Worm (Caenorhabditis elegans) whole organism, young adult: ENCODE results near the gene T08G5.2.

ENCODE experiments used
- B0019.2 ChIP-seq: fragments of 200-800 bp; sonication (Bioruptor generic); conservative IDR thresholded peaks from 2 replicates; pipeline ENCODE4 v1.3.6; 2022; ENCODE audit warnings: missing genetic modification reagents, missing genetic modification characterization, missing compliant biosample characterization
- B0035.1 ChIP-seq: sonication (generic microtip); optimal IDR thresholded peaks from 2 replicates; lab custom pipeline; 2016; ENCODE audit warnings: missing genetic modification characterization, mild to moderate bottlenecking, missing compliant biosample characterization, missing genotype, missing genetic modification reagents
- B0336.3 ChIP-seq: fragments of 200-800 bp; sonication (Bioruptor generic); IDR thresholded peaks from 2 replicates; pipeline ENCODE4 v1.3.6; 2022; ENCODE audit warnings: missing genetic modification characterization, missing compliant biosample characterization
- C17E4.6 ChIP-seq: fragments of 200-800 bp; sonication (Bioruptor generic); IDR thresholded peaks from 2 replicates; pipeline ENCODE4 v1.3.6; 2022; ENCODE audit warnings: missing genetic modification reagents, missing genetic modification characterization, missing compliant biosample characterization
- F23B12.7 ChIP-seq: sonication (generic microtip); optimal IDR thresholded peaks from 2 replicates; lab custom pipeline; 2017; ENCODE audit warnings: missing genetic modification characterization, mild to moderate bottlenecking, missing compliant biosample characterization, antibody characterized with exemption, moderate library complexity; ENCODE audit not compliant: insufficient read depth
- F33H1.4 ChIP-seq: fragments of 200-800 bp; sonication (Bioruptor generic); IDR thresholded peaks from 2 replicates; pipeline ENCODE4 v1.3.6; 2022; ENCODE audit warnings: missing genetic modification reagents, missing genetic modification characterization, missing compliant biosample characterization
- F52B5.7 ChIP-seq: sonication (generic microtip); optimal IDR thresholded peaks from 2 replicates; lab custom pipeline; 2016; ENCODE audit warnings: mild to moderate bottlenecking, missing genetic modification characterization, missing compliant biosample characterization
- K11D2.4 ChIP-seq: fragments of 200-800 bp; sonication (Bioruptor generic); IDR thresholded peaks from 2 replicates; pipeline ENCODE4 v1.3.6; 2022; ENCODE audit warnings: missing genetic modification reagents, missing genetic modification characterization, missing compliant biosample characterization
- T26A5.8 ChIP-seq: sonication (generic microtip); optimal IDR thresholded peaks from 2 replicates; lab custom pipeline; 2016; ENCODE audit warnings: missing genetic modification characterization, missing compliant biosample characterization
- Y53F4B.3 ChIP-seq: fragments of 200-800 bp; sonication (Bioruptor generic); IDR thresholded peaks from 2 replicates; pipeline ENCODE4 v1.3.6; 2022; ENCODE audit warnings: missing genetic modification reagents, missing genetic modification characterization, missing compliant biosample characterization
- aptf-2 ChIP-seq: fragments of 200-800 bp; sonication (Bioruptor generic); conservative IDR thresholded peaks from 2 replicates; pipeline ENCODE4 v1.3.6; 2022; ENCODE audit warnings: missing genetic modification reagents, missing genetic modification characterization, missing compliant biosample characterization
- aptf-3 ChIP-seq: fragments of 200-800 bp; sonication (Bioruptor generic); IDR thresholded peaks from 2 replicates; pipeline ENCODE4 v1.3.6; 2022; ENCODE audit warnings: missing genetic modification characterization, missing compliant biosample characterization
- attf-6 ChIP-seq: fragments of 200-800 bp; sonication (Bioruptor generic); IDR thresholded peaks from 2 replicates; pipeline ENCODE4 v1.3.6; 2022; ENCODE audit warnings: missing genetic modification reagents, missing genetic modification characterization, missing compliant biosample characterization
- cebp-1 ChIP-seq, 2 experiments: fragments of 200-800 bp in 1 of 2; sonication (Bioruptor generic) in 1 of 2; sonication (generic microtip) in 1 of 2; IDR thresholded peaks in 1 of 2; optimal IDR thresholded peaks in 1 of 2; 2 replicates each; pipeline versions ENCODE4 v1.3.6 to Lab custom; 2017 to 2022; ENCODE audit warnings: missing compliant biosample characterization in 2 of 2, missing genetic modification characterization in 2 of 2, mild to moderate bottlenecking in 1 of 2, missing genetic modification reagents in 1 of 2, moderate library complexity in 1 of 2
- ceh-100 ChIP-seq: fragments of 200-800 bp; sonication (Bioruptor generic); IDR thresholded peaks from 2 replicates; pipeline ENCODE4 v1.3.6; 2022; ENCODE audit warnings: missing genetic modification reagents, missing genetic modification characterization, missing compliant biosample characterization
- dox-1 ChIP-seq: fragments of 200-800 bp; sonication (Bioruptor generic); IDR thresholded peaks from 2 replicates; pipeline ENCODE4 v1.3.6; 2022; ENCODE audit warnings: missing genetic modification reagents, missing genetic modification characterization, missing compliant biosample characterization
- efl-1 ChIP-seq: fragments of 150-350 bp; optimal IDR thresholded peaks from 2 replicates; lab custom pipeline; 2014; ENCODE audit warnings: missing biosample characterization, missing genetic modification reagents, missing genetic modification characterization
- ekl-4 ChIP-seq: fragments of 200-800 bp; sonication (Bioruptor generic); IDR thresholded peaks from 2 replicates; pipeline ENCODE4 v1.3.6; 2022; ENCODE audit warnings: missing genetic modification reagents, missing genetic modification characterization, missing compliant biosample characterization
- ets-4 ChIP-seq: fragments of 200-800 bp; sonication (Bioruptor generic); optimal IDR thresholded peaks from 2 replicates; lab custom pipeline; 2018; ENCODE audit warnings: mild to moderate bottlenecking, missing genetic modification characterization, missing compliant biosample characterization
- hlh-12 ChIP-seq: sonication (generic microtip); optimal IDR thresholded peaks from 2 replicates; lab custom pipeline; 2016; ENCODE audit warnings: missing genetic modification characterization, missing compliant biosample characterization
- hlh-26 ChIP-seq: fragments of 200-800 bp; sonication (Bioruptor generic); conservative IDR thresholded peaks from 2 replicates; pipeline ENCODE4 v1.3.6; 2022; ENCODE audit warnings: missing genetic modification reagents, missing genetic modification characterization, missing compliant biosample characterization
- hsf-1 ChIP-seq: fragments of 200-800 bp; sonication (Bioruptor generic); IDR thresholded peaks from 2 replicates; pipeline ENCODE4 v1.3.6; 2022; ENCODE audit warnings: missing genetic modification reagents, missing genetic modification characterization, missing compliant biosample characterization
- let-526 ChIP-seq: fragments of 200-800 bp; sonication (Bioruptor generic); IDR thresholded peaks from 2 replicates; pipeline ENCODE4 v1.3.6; 2022; ENCODE audit warnings: missing genetic modification reagents, missing genetic modification characterization, missing compliant biosample characterization
- lin-26 ChIP-seq: fragments of 200-800 bp; sonication (Bioruptor generic); IDR thresholded peaks from 2 replicates; pipeline ENCODE4 v1.3.6; 2022; ENCODE audit warnings: missing genetic modification reagents, missing genetic modification characterization, missing compliant biosample characterization
- lin-35 ChIP-seq, 3 experiments: fragments of 150-350 bp in 2 of 3; sonication (generic microtip) in 1 of 3; optimal IDR thresholded peaks; 2 replicates each; lab custom pipeline; 2014 to 2018; ENCODE audit warnings: missing biosample characterization in 3 of 3, missing genetic modification characterization in 3 of 3, missing genetic modification reagents in 3 of 3
- madf-3 ChIP-seq: fragments of 200-800 bp; sonication (Bioruptor generic); IDR thresholded peaks from 2 replicates; pipeline ENCODE4 v1.3.6; 2022; ENCODE audit warnings: missing genetic modification reagents, missing genetic modification characterization, missing compliant biosample characterization
- madf-6 ChIP-seq: fragments of 200-800 bp; sonication (Bioruptor generic); IDR thresholded peaks from 2 replicates; pipeline ENCODE4 v1.3.6; 2022; ENCODE audit warnings: missing genetic modification reagents, missing genetic modification characterization, missing compliant biosample characterization
- madf-8 ChIP-seq: fragments of 200-800 bp; sonication (Bioruptor generic); conservative IDR thresholded peaks from 2 replicates; pipeline ENCODE4 v1.3.6; 2022; ENCODE audit warnings: missing genetic modification reagents, missing genetic modification characterization, missing compliant biosample characterization
- mel-28 ChIP-seq: sonication (generic microtip); optimal IDR thresholded peaks from 2 replicates; lab custom pipeline; 2016; ENCODE audit warnings: borderline replicate concordance, mild to moderate bottlenecking, missing genetic modification characterization, missing compliant biosample characterization
- mxl-1 ChIP-seq: sonication (generic microtip); optimal IDR thresholded peaks from 2 replicates; lab custom pipeline; 2016; ENCODE audit warnings: missing genetic modification characterization, missing compliant biosample characterization
- nfya-1 ChIP-seq: sonication (generic microtip); optimal IDR thresholded peaks from 2 replicates; lab custom pipeline; 2017; ENCODE audit warnings: antibody characterized with exemption, missing compliant biosample characterization, missing genetic modification characterization, borderline replicate concordance; ENCODE audit not compliant: insufficient read depth
- nfyb-1 ChIP-seq: fragments of 200-800 bp; sonication (Bioruptor generic); IDR thresholded peaks from 2 replicates; pipeline ENCODE4 v1.3.6; 2022; ENCODE audit warnings: missing genetic modification reagents, missing genetic modification characterization, missing compliant biosample characterization
- nhr-179 ChIP-seq: sonication (generic microtip); optimal IDR thresholded peaks from 2 replicates; lab custom pipeline; 2016; ENCODE audit warnings: mild to moderate bottlenecking, missing genetic modification characterization, missing compliant biosample characterization
- nhr-90 ChIP-seq: sonication (generic microtip); optimal IDR thresholded peaks from 2 replicates; lab custom pipeline; 2016; ENCODE audit warnings: missing genotype, mild to moderate bottlenecking, missing genetic modification characterization, missing compliant biosample characterization
- pbrm-1 ChIP-seq: fragments of 200-800 bp; sonication (Bioruptor generic); IDR thresholded peaks from 2 replicates; pipeline ENCODE4 v1.3.6; 2022; ENCODE audit warnings: missing genetic modification reagents, missing genetic modification characterization, missing compliant biosample characterization
- rcor-1 ChIP-seq: fragments of 200-800 bp; sonication (Bioruptor generic); IDR thresholded peaks from 2 replicates; pipeline ENCODE4 v1.3.6; 2022; ENCODE audit warnings: missing genetic modification reagents, missing genetic modification characterization, missing compliant biosample characterization
- rec-8 ChIP-seq, 2 experiments: sonication (generic microtip); optimal IDR thresholded peaks; 2 replicates each; lab custom pipeline; 2016; ENCODE audit warnings: mild to moderate bottlenecking in 2 of 2, missing genetic modification characterization in 2 of 2, missing genetic modification reagents in 2 of 2, missing genotype in 2 of 2, missing biosample characterization in 1 of 2, missing compliant biosample characterization in 1 of 2, moderate library complexity in 1 of 2
- repo-1 ChIP-seq: sonication (generic microtip); optimal IDR thresholded peaks from 2 replicates; lab custom pipeline; 2017; ENCODE audit warnings: mild to moderate bottlenecking, missing genetic modification characterization, missing compliant biosample characterization
- snpc-1.1 ChIP-seq: sonication (generic microtip); optimal IDR thresholded peaks from 2 replicates; lab custom pipeline; 2017; ENCODE audit warnings: missing genetic modification characterization, mild to moderate bottlenecking, missing compliant biosample characterization, antibody characterized with exemption, moderate library complexity, missing genotype, missing genetic modification reagents; ENCODE audit not compliant: insufficient read depth
- snpc-1.3 ChIP-seq: sonication (generic microtip); optimal IDR thresholded peaks from 2 replicates; lab custom pipeline; 2017; ENCODE audit warnings: missing genetic modification characterization, mild to moderate bottlenecking, missing compliant biosample characterization, antibody characterized with exemption, moderate library complexity, missing genotype, missing genetic modification reagents; ENCODE audit not compliant: insufficient read depth
- snpc-3.4 ChIP-seq: sonication (generic microtip); optimal IDR thresholded peaks from 2 replicates; lab custom pipeline; 2017; ENCODE audit warnings: missing genetic modification characterization, mild to moderate bottlenecking, missing compliant biosample characterization, antibody characterized with exemption, moderate library complexity, missing genotype, missing genetic modification reagents
- tlf-1 ChIP-seq: fragments of 200-800 bp; sonication (Bioruptor generic); optimal IDR thresholded peaks from 2 replicates; lab custom pipeline; 2018; ENCODE audit warnings: mild to moderate bottlenecking, missing genetic modification characterization, missing compliant biosample characterization
- unc-130 ChIP-seq: sonication (generic microtip); optimal IDR thresholded peaks from 2 replicates; lab custom pipeline; 2016; ENCODE audit warnings: missing genetic modification reagents, missing genetic modification characterization, missing compliant biosample characterization
- xnd-1 ChIP-seq: sonication (generic microtip); optimal IDR thresholded peaks from 2 replicates; lab custom pipeline; 2016; ENCODE audit warnings: missing genotype, missing genetic modification reagents, missing genetic modification characterization, missing compliant biosample characterization
- ztf-22 ChIP-seq: fragments of 200-800 bp; sonication (Bioruptor generic); optimal IDR thresholded peaks from 2 replicates; lab custom pipeline; 2018; ENCODE audit warnings: mild to moderate bottlenecking, missing genetic modification characterization, moderate library complexity, missing compliant biosample characterization
- ztf-6 ChIP-seq: fragments of 200-800 bp; sonication (Bioruptor generic); IDR thresholded peaks from 2 replicates; pipeline ENCODE4 v1.3.6; 2022; ENCODE audit warnings: missing genetic modification reagents, missing genetic modification characterization, missing compliant biosample characterization

T08G5.2 gene

ce11 chrV:14028256-14028743, 2.2 kb upstream of the T08G5.2 start (continued):
- TF ChIP-seq madf-6 (GFP tag; lab: Robert Waterston, UW), result peak; percentile 81
- peak; percentile 55 for TF ChIP-seq nhr-179 (tag; lab: Kevin White, UChicago)
- peak; percentile 92 for TF ChIP-seq snpc-1.1 (tag; lab: Kevin White, UChicago)
- TF ChIP-seq ekl-4 (GFP tag; lab: Robert Waterston, UW), result peak; percentile 92
- TF ChIP-seq snpc-1.3, result peak; percentile 22
- TF ChIP-seq ztf-6 (GFP tag; lab: Robert Waterston, UW), result 0 out of 2 replicates have a peak, but pooled peaks have one; percentile 22
- peak; percentile 96 for TF ChIP-seq dox-1
- TF ChIP-seq madf-3 (GFP tag; lab: Robert Waterston, UW), result no peak
- peak; percentile 66 for TF ChIP-seq F33H1.4 (GFP tag; lab: Robert Waterston, UW)
- TF ChIP-seq pbrm-1 (GFP tag; lab: Robert Waterston, UW), result peak; percentile 94
- peak; percentile 3 to 44 for TF ChIP-seq rec-8 (tag; optimal IDR thresholded peaks at IDR 0.05; lab: Kevin White, UChicago)
- peak; percentile 44 for TF ChIP-seq madf-8 (GFP tag; lab: Robert Waterston, UW)
- TF ChIP-seq Y53F4B.3 (GFP tag; lab: Robert Waterston, UW), result peak; percentile 57
- TF ChIP-seq mxl-1 (tag; lab: Kevin White, UChicago), result no peak
- TF ChIP-seq T26A5.8 (tag; lab: Kevin White, UChicago), result no peak
- peak; percentile 74 for TF ChIP-seq C17E4.6
- peak; percentile 28 for TF ChIP-seq unc-130
- TF ChIP-seq ztf-22 (GFP tag; lab: Kevin White, UChicago), result no peak
- peak; percentile 52; the same call in 1 of the 2 replicates for TF ChIP-seq K11D2.4 (GFP tag; lab: Robert Waterston, UW)
- peak; percentile 83 for TF ChIP-seq snpc-3.4 (tag; lab: Kevin White, UChicago)
- TF ChIP-seq efl-1 (GFP tag; lab: Kevin White, UChicago), result peak; percentile 15
- peak; percentile 76 for TF ChIP-seq F52B5.7 (tag; lab: Kevin White, UChicago)
- TF ChIP-seq cebp-1 (GFP tag; IDR thresholded peaks at IDR 0.05; lab: Robert Waterston, UW), result peak; percentile 43; the same call in 1 of the 2 replicates
- no peak for TF ChIP-seq cebp-1 (tag; optimal IDR thresholded peaks at IDR 0.05; lab: Kevin White, UChicago)
- 0 out of 2 replicates have a peak, but pooled peaks have one; percentile 52 for TF ChIP-seq aptf-3
- peak; percentile 91 for TF ChIP-seq repo-1
- no peak for TF ChIP-seq hlh-26 (GFP tag; lab: Robert Waterston, UW)
- TF ChIP-seq B0019.2, result no peak
- peak; percentile 94 for TF ChIP-seq B0336.3 (GFP tag; lab: Robert Waterston, UW)
- TF ChIP-seq let-526 (GFP tag; lab: Robert Waterston, UW), result 0 out of 2 replicates have a peak, but pooled peaks have one; percentile 5
- TF ChIP-seq attf-6 (GFP tag; lab: Robert Waterston, UW), result peak; percentile 94
- peak; percentile 89 for TF ChIP-seq rcor-1 (GFP tag; lab: Robert Waterston, UW)
- peak; percentile 74 for TF ChIP-seq hsf-1 (GFP tag; lab: Robert Waterston, UW)
- TF ChIP-seq xnd-1 (tag; lab: Kevin White, UChicago), result peak; percentile 42
- TF ChIP-seq nfya-1, result no peak
- no peak for TF ChIP-seq nhr-90 (tag; lab: Kevin White, UChicago)
- peak; percentile 16 for TF ChIP-seq F23B12.7 (tag; lab: Kevin White, UChicago)
- peak; percentile 80 for TF ChIP-seq lin-26 (GFP tag; lab: Robert Waterston, UW)
- TF ChIP-seq aptf-2, result peak; percentile 74; the same call in 1 of the 2 replicates
- TF ChIP-seq lin-35 (GFP tag; optimal IDR thresholded peaks at IDR 0.05; lab: Kevin White, UChicago), result peak in 1 of 3 experiments; percentile 50
- TF ChIP-seq mel-28 (tag; lab: Kevin White, UChicago), result no peak
- TF ChIP-seq ets-4 (GFP tag; lab: Kevin White, UChicago), result peak; percentile 43
- TF ChIP-seq hlh-12 (tag; lab: Kevin White, UChicago), result no peak
- no peak for TF ChIP-seq nfyb-1 (GFP tag; lab: Robert Waterston, UW)
- TF ChIP-seq ceh-100, result peak; percentile 84
- TF ChIP-seq tlf-1 (GFP tag; lab: Kevin White, UChicago), result peak; percentile 19
- peak; percentile 38 for TF ChIP-seq B0035.1 (tag; lab: Kevin White, UChicago)
